Fruit fly (Drosophila melanogaster) whole organism, pupa: Measurements from ENCODE around the gene ATP8B.

Experiments
- CG13204 ChIP-seq: fragments of 200-800 bp; sonication (Bioruptor generic); optimal IDR thresholded peaks from 2 replicates; lab custom pipeline; 2018; ENCODE audit warnings: missing biosample characterization, mild to moderate bottlenecking, missing genetic modification characterization, moderate library complexity
- CG15710 ChIP-seq: fragments of 200-800 bp; sonication (Bioruptor generic); optimal IDR thresholded peaks from 2 replicates; lab custom pipeline; 2018; ENCODE audit warnings: missing biosample characterization, mild to moderate bottlenecking, missing genetic modification characterization, moderate library complexity
- CG34367 ChIP-seq: fragments of 200-800 bp; sonication (Bioruptor generic); optimal IDR thresholded peaks from 2 replicates; lab custom pipeline; 2018; ENCODE audit warnings: missing biosample characterization, mild to moderate bottlenecking, missing genetic modification characterization
- CG8301 ChIP-seq: fragments of 200-800 bp; sonication (Bioruptor generic); optimal IDR thresholded peaks from 2 replicates; lab custom pipeline; 2018; ENCODE audit warnings: missing biosample characterization, mild to moderate bottlenecking, missing genetic modification characterization
- CG9948 ChIP-seq: fragments of 200-800 bp; sonication (Bioruptor generic); optimal IDR thresholded peaks from 2 replicates; lab custom pipeline; 2018; ENCODE audit warnings: missing biosample characterization, mild to moderate bottlenecking, missing genetic modification characterization, moderate library complexity
- EcR ChIP-seq: fragments of 200-800 bp; sonication (Bioruptor generic); optimal IDR thresholded peaks from 3 replicates; lab custom pipeline; 2019; ENCODE audit warnings: missing biosample characterization, missing genetic modification characterization, mild to moderate bottlenecking, moderate library complexity, missing genetic modification reagents
- Pif1A ChIP-seq: fragments of 200-800 bp; sonication (Bioruptor generic); optimal IDR thresholded peaks from 3 replicates; lab custom pipeline; 2016; ENCODE audit warnings: missing biosample characterization, missing genetic modification characterization
- Pif1B ChIP-seq: fragments of 200-800 bp; sonication (Bioruptor generic); optimal IDR thresholded peaks from 3 replicates; lab custom pipeline; 2016; ENCODE audit warnings: missing biosample characterization, missing genetic modification characterization
- Snoo ChIP-seq: fragments of 200-800 bp; sonication (Bioruptor generic); optimal IDR thresholded peaks from 3 replicates; lab custom pipeline; 2017; ENCODE audit warnings: missing biosample characterization, mild to moderate bottlenecking, missing genetic modification characterization, inconsistent platforms
- gl ChIP-seq: fragments of 200-800 bp; sonication (Bioruptor generic); optimal IDR thresholded peaks from 2 replicates; lab custom pipeline; 2018; ENCODE audit warnings: missing biosample characterization, mild to moderate bottlenecking, missing genetic modification characterization

dm6 chr3R:12062844-12063243, 27.6 kb downstream of the ATP8B start, which contains the start of gene CG14740:
- TF ChIP-seq EcR (no peak), CG34367 (tag; lab: Kevin White, UChicago) (no peak), Snoo (tag; lab: Kevin White, UChicago) (no peak), CG15710 (tag; lab: Kevin White, UChicago) (no peak), gl (tag; lab: Kevin White, UChicago) (no peak), CG13204 (no peak), CG8301 (tag; lab: Kevin White, UChicago) (no peak), Pif1B (no peak), CG9948 (tag; lab: Kevin White, UChicago) (no peak), Pif1A (GFP tag; lab: Kevin White, UChicago) (no peak)
